Fruit fly (Drosophila melanogaster) whole organism, embryonic: ENCODE results near the gene CG17239.

ENCODE experiments used
- Blimp-1 ChIP-seq: fragments of 200-800 bp; sonication (Bioruptor generic); optimal IDR thresholded peaks from 3 replicates; lab custom pipeline; 2018; ENCODE audit warnings: missing biosample characterization, missing genetic modification characterization, mild to moderate bottlenecking, moderate library complexity, missing genetic modification reagents
- CG10209 ChIP-seq: fragments of 200-800 bp; sonication (Bioruptor generic); optimal IDR thresholded peaks from 3 replicates; lab custom pipeline; 2017; ENCODE audit warnings: missing biosample characterization, mild to moderate bottlenecking, missing genetic modification characterization, missing genetic modification reagents
- CG10267 ChIP-seq: fragments of 200-800 bp; sonication (Bioruptor generic); optimal IDR thresholded peaks from 2 replicates; lab custom pipeline; 2018; ENCODE audit warnings: missing biosample characterization, mild to moderate bottlenecking, missing genetic modification characterization, moderate library complexity
- CG10462 ChIP-seq: fragments of 200-800 bp; sonication (Bioruptor generic); optimal IDR thresholded peaks from 2 replicates; lab custom pipeline; 2016; ENCODE audit warnings: missing biosample characterization, missing genetic modification characterization
- CG12071 ChIP-seq: fragments of 200-800 bp; sonication (Bioruptor generic); optimal IDR thresholded peaks from 3 replicates; lab custom pipeline; 2018; ENCODE audit warnings: missing biosample characterization, mild to moderate bottlenecking, missing genetic modification characterization
- CG12659 ChIP-seq: fragments of 200-800 bp; sonication (Bioruptor generic); optimal IDR thresholded peaks from 3 replicates; lab custom pipeline; 2017; ENCODE audit warnings: mild to moderate bottlenecking, missing biosample characterization, missing genetic modification reagents, missing genetic modification characterization
- CG13123 ChIP-seq: fragments of 200-800 bp; sonication (Bioruptor generic); optimal IDR thresholded peaks from 2 replicates; lab custom pipeline; 2016; ENCODE audit warnings: missing biosample characterization, missing genetic modification characterization
- CG15073 ChIP-seq: fragments of 200-800 bp; sonication (Bioruptor generic); optimal IDR thresholded peaks from 2 replicates; lab custom pipeline; 2016; ENCODE audit warnings: missing biosample characterization, missing genetic modification characterization
- CG15269 ChIP-seq: fragments of 200-800 bp; sonication (Bioruptor generic); optimal IDR thresholded peaks from 2 replicates; lab custom pipeline; 2018; ENCODE audit warnings: missing biosample characterization, mild to moderate bottlenecking, missing genetic modification characterization, moderate library complexity
- CG15601 ChIP-seq: fragments of 200-800 bp; sonication (Bioruptor generic); optimal IDR thresholded peaks from 3 replicates; lab custom pipeline; 2019; ENCODE audit warnings: missing biosample characterization, mild to moderate bottlenecking, missing genetic modification characterization, moderate library complexity
- CG16863 ChIP-seq: fragments of 200-800 bp; sonication (Bioruptor generic); optimal IDR thresholded peaks from 3 replicates; lab custom pipeline; 2016; ENCODE audit warnings: missing biosample characterization, missing genetic modification characterization
- CG17385 ChIP-seq: fragments of 200-800 bp; sonication (Bioruptor generic); optimal IDR thresholded peaks from 3 replicates; lab custom pipeline; 2018; ENCODE audit warnings: missing biosample characterization, mild to moderate bottlenecking, missing genetic modification characterization
- CG30020 ChIP-seq: fragments of 200-800 bp; optimal IDR thresholded peaks from 2 replicates; lab custom pipeline; 2019; ENCODE audit warnings: missing biosample characterization, mild to moderate bottlenecking, missing genetic modification characterization, moderate library complexity
- CG32767 ChIP-seq: fragments of 200-800 bp; sonication (Bioruptor generic); IDR thresholded peaks from 2 replicates; pipeline ENCODE4 v1.3.6; 2022; ENCODE audit warnings: missing biosample characterization, missing genetic modification characterization
- CG33557 ChIP-seq: fragments of 200-800 bp; sonication (Bioruptor generic); optimal IDR thresholded peaks from 2 replicates; lab custom pipeline; 2019; ENCODE audit warnings: missing biosample characterization, mild to moderate bottlenecking, missing genetic modification characterization, moderate library complexity
- CG3995 ChIP-seq: fragments of 200-800 bp; sonication (Bioruptor generic); optimal IDR thresholded peaks from 3 replicates; lab custom pipeline; 2016; ENCODE audit warnings: missing biosample characterization, missing genetic modification characterization
- CG4328 ChIP-seq: fragments of 200-800 bp; sonication (Bioruptor generic); optimal IDR thresholded peaks from 3 replicates; lab custom pipeline; 2017; ENCODE audit warnings: missing biosample characterization, missing genetic modification reagents, missing genetic modification characterization
- CG4707 ChIP-seq: fragments of 200-800 bp; sonication (Bioruptor generic); optimal IDR thresholded peaks from 2 replicates; lab custom pipeline; 2018; ENCODE audit warnings: missing biosample characterization, mild to moderate bottlenecking, missing genetic modification characterization, moderate library complexity
- CG4820 ChIP-seq: fragments of 200-800 bp; sonication (Bioruptor generic); optimal IDR thresholded peaks from 3 replicates; lab custom pipeline; 2016; ENCODE audit warnings: missing biosample characterization, missing genetic modification characterization
- CG7745 ChIP-seq: fragments of 200-800 bp; sonication (Bioruptor generic); optimal IDR thresholded peaks from 2 replicates; lab custom pipeline; 2018; ENCODE audit warnings: missing biosample characterization, mild to moderate bottlenecking, missing genetic modification characterization, moderate library complexity
- CG8944 ChIP-seq: fragments of 200-800 bp; sonication (Bioruptor generic); optimal IDR thresholded peaks from 3 replicates; lab custom pipeline; 2016; ENCODE audit warnings: missing biosample characterization, missing genetic modification characterization
- CG9932 ChIP-seq: fragments of 200-800 bp; sonication (Bioruptor generic); IDR thresholded peaks from 2 replicates; pipeline ENCODE4 v1.3.6; 2022; ENCODE audit warnings: missing biosample characterization, missing genetic modification characterization
- CHES-1-like ChIP-seq: fragments of 200-800 bp; sonication (Bioruptor generic); optimal IDR thresholded peaks from 2 replicates; lab custom pipeline; 2016; ENCODE audit warnings: missing biosample characterization, missing genetic modification characterization
- Doc2 ChIP-seq: fragments of 200-800 bp; sonication (Bioruptor generic); IDR thresholded peaks from 2 replicates; pipeline ENCODE4 v1.3.6; 2022; ENCODE audit warnings: missing biosample characterization, missing genetic modification characterization
- GATAe ChIP-seq: fragments of 200-800 bp; sonication (Bioruptor generic); conservative IDR thresholded peaks from 2 replicates; pipeline ENCODE4 v1.3.6; 2022; ENCODE audit warnings: missing biosample characterization, missing genetic modification characterization
- HmgZ ChIP-seq: fragments of 200-800 bp; sonication (Bioruptor generic); optimal IDR thresholded peaks from 2 replicates; lab custom pipeline; 2018; ENCODE audit warnings: missing biosample characterization, mild to moderate bottlenecking, missing genetic modification characterization
- Hr51 ChIP-seq, 2 experiments: fragments of 200-800 bp; sonication (Bioruptor generic); optimal IDR thresholded peaks; 2 replicates in 1 of 2; 3 replicates in 1 of 2; lab custom pipeline; 2016 to 2018; ENCODE audit warnings: missing biosample characterization in 2 of 2, missing genetic modification characterization in 2 of 2, mild to moderate bottlenecking in 1 of 2, moderate library complexity in 1 of 2
- MESR4 ChIP-seq: fragments of 200-800 bp; sonication (Bioruptor generic); optimal IDR thresholded peaks from 2 replicates; lab custom pipeline; 2018; ENCODE audit warnings: missing biosample characterization, mild to moderate bottlenecking, missing genetic modification characterization, moderate library complexity
- Sox102F ChIP-seq: fragments of 200-800 bp; sonication (Bioruptor generic); optimal IDR thresholded peaks from 2 replicates; lab custom pipeline; 2018; ENCODE audit warnings: missing biosample characterization, mild to moderate bottlenecking, missing genetic modification characterization, moderate library complexity
- ase ChIP-seq: fragments of 200-800 bp; sonication (Bioruptor generic); IDR thresholded peaks from 3 replicates; pipeline ENCODE4 v1.3.6; 2022; ENCODE audit warnings: missing biosample characterization, missing genetic modification characterization
- ato ChIP-seq: fragments of 200-800 bp; sonication (Bioruptor generic); IDR thresholded peaks from 2 replicates; pipeline ENCODE4 v1.3.6; 2022; ENCODE audit warnings: missing biosample characterization, missing genetic modification characterization; ENCODE audit not compliant: partially characterized antibody
- az2 ChIP-seq: fragments of 200-800 bp; sonication (Bioruptor generic); optimal IDR thresholded peaks from 3 replicates; lab custom pipeline; 2016; ENCODE audit warnings: missing biosample characterization, missing genetic modification characterization
- crc ChIP-seq: fragments of 200-800 bp; sonication (Bioruptor generic); optimal IDR thresholded peaks from 2 replicates; lab custom pipeline; 2016; ENCODE audit warnings: missing biosample characterization, missing genetic modification characterization
- ewg ChIP-seq: fragments of 200-800 bp; sonication (Bioruptor generic); optimal IDR thresholded peaks from 3 replicates; lab custom pipeline; 2017; ENCODE audit warnings: mild to moderate bottlenecking, missing biosample characterization, missing genetic modification reagents, missing genetic modification characterization
- hbn ChIP-seq: fragments of 200-800 bp; sonication (Bioruptor generic); IDR thresholded peaks from 2 replicates; pipeline ENCODE4 v1.3.6; 2022; ENCODE audit warnings: missing biosample characterization, missing genetic modification characterization; ENCODE audit not compliant: partially characterized antibody
- hth ChIP-seq: fragments of >200 bp; optimal IDR thresholded peaks from 2 replicates; lab custom pipeline; 2017; ENCODE audit warnings: inconsistent platforms
- mld ChIP-seq: fragments of 200-800 bp; sonication (Bioruptor generic); IDR thresholded peaks from 3 replicates; pipeline ENCODE4 v1.3.6; 2022; ENCODE audit warnings: missing biosample characterization, missing genetic modification characterization; ENCODE audit not compliant: partially characterized antibody
- nmo ChIP-seq: fragments of 200-800 bp; sonication (Bioruptor generic); optimal IDR thresholded peaks from 2 replicates; lab custom pipeline; 2018; ENCODE audit warnings: missing biosample characterization, mild to moderate bottlenecking, missing genetic modification characterization, moderate library complexity
- odd ChIP-seq: fragments of 200-800 bp; sonication (Bioruptor generic); optimal IDR thresholded peaks from 2 replicates; lab custom pipeline; 2017; ENCODE audit warnings: missing biosample characterization, mild to moderate bottlenecking, missing genetic modification characterization
- otp ChIP-seq: fragments of 200-800 bp; sonication (Bioruptor generic); IDR thresholded peaks from 3 replicates; pipeline ENCODE4, ENCODE4 v1.3.6; 2022; ENCODE audit warnings: missing biosample characterization, missing genetic modification characterization
- pb ChIP-seq: fragments of 200-800 bp; sonication (Bioruptor generic); optimal IDR thresholded peaks from 3 replicates; lab custom pipeline; 2016; ENCODE audit warnings: missing biosample characterization, missing genetic modification characterization
- pzg ChIP-seq: fragments of 200-800 bp; sonication (Bioruptor generic); optimal IDR thresholded peaks from 3 replicates; lab custom pipeline; 2018; ENCODE audit warnings: missing biosample characterization, mild to moderate bottlenecking, missing genetic modification characterization, moderate library complexity
- run ChIP-seq: fragments of 200-800 bp; sonication (Bioruptor generic); optimal IDR thresholded peaks from 3 replicates; lab custom pipeline; 2018; ENCODE audit warnings: missing biosample characterization, mild to moderate bottlenecking, missing genetic modification characterization
- scrt ChIP-seq: fragments of 200-800 bp; sonication (Bioruptor generic); optimal IDR thresholded peaks from 2 replicates; lab custom pipeline; 2018; ENCODE audit warnings: missing biosample characterization, mild to moderate bottlenecking, missing genetic modification characterization, moderate library complexity
- tgo ChIP-seq: fragments of 200-800 bp; sonication (Bioruptor generic); IDR thresholded peaks from 3 replicates; pipeline ENCODE4 v1.3.6; 2022; ENCODE audit warnings: missing biosample characterization, missing genetic modification characterization
- ttk ChIP-seq: fragments of 200-800 bp; sonication (Bioruptor generic); IDR thresholded peaks from 2 replicates; pipeline ENCODE4 v2.1.2; 2022; ENCODE audit warnings: missing biosample characterization, missing genetic modification characterization
- usp ChIP-seq: fragments of >200 bp; optimal IDR thresholded peaks from 2 replicates; lab custom pipeline; 2017; ENCODE audit warnings: missing biosample characterization, missing genetic modification characterization
- wor ChIP-seq: fragments of 200-800 bp; sonication (Bioruptor generic); IDR thresholded peaks from 2 replicates; pipeline ENCODE4 v1.3.6; 2022; ENCODE audit warnings: missing biosample characterization, missing genetic modification characterization

Gene CG17239

dm6 chr2L:2226259-2227121 is 25.7 kb downstream of the CG17239 start, which contains the start of the genes CG15387 and sau (continued):
- TF ChIP-seq GATAe (GFP tag; lab: Robert Waterston, UW): no peak; the same call in 1 of the 2 replicates
- peak; percentile 64 for TF ChIP-seq wor
- TF ChIP-seq CG10209 (GFP tag; lab: Kevin White, UChicago): peak; percentile 86
- peak; percentile 80 for TF ChIP-seq ttk (GFP tag; lab: Robert Waterston, UW)
- TF ChIP-seq CG4328 (GFP tag; lab: Kevin White, UChicago): peak; percentile 88
- TF ChIP-seq CG4707: peak; percentile 52
- peak; percentile 85 for TF ChIP-seq CG13123 (GFP tag; lab: Kevin White, UChicago)
- TF ChIP-seq ato: peak; percentile 72
- TF ChIP-seq CG15073 (GFP tag; lab: Kevin White, UChicago): peak; percentile 49
- peak; percentile 84 for TF ChIP-seq az2 (GFP tag; lab: Kevin White, UChicago)
- TF ChIP-seq pzg (GFP tag; lab: Kevin White, UChicago): peak; percentile 71
- TF ChIP-seq CG30020 (tag; lab: Kevin White, UChicago): peak; percentile 80
- no peak for TF ChIP-seq usp (GFP tag; lab: Kevin White, UChicago)
- TF ChIP-seq scrt (GFP tag; lab: Kevin White, UChicago): peak; percentile 71
- peak; percentile 79 for TF ChIP-seq CG4820 (GFP tag; lab: Kevin White, UChicago)
- TF ChIP-seq otp (GFP tag; lab: Robert Waterston, UW): peak; percentile 78
- TF ChIP-seq mld (GFP tag; lab: Robert Waterston, UW): peak; percentile 90
- peak; percentile 80 for TF ChIP-seq CG3995
- peak; percentile 87 for TF ChIP-seq CG33557 (GFP tag; lab: Kevin White, UChicago)
- TF ChIP-seq Sox102F (GFP tag; lab: Kevin White, UChicago): peak; percentile 86
- TF ChIP-seq hbn (GFP tag; lab: Robert Waterston, UW): peak; percentile 93
- TF ChIP-seq ewg (GFP tag; lab: Kevin White, UChicago): peak; percentile 84
- peak; percentile 86 for TF ChIP-seq tgo
- TF ChIP-seq crc (GFP tag; lab: Kevin White, UChicago): peak; percentile 88
- TF ChIP-seq ase (GFP tag; lab: Robert Waterston, UW): peak; percentile 68; the same call in 2 of the 3 replicates
- peak; percentile 99 for TF ChIP-seq CG10267 (tag; lab: Kevin White, UChicago)
- peak; percentile 93 for TF ChIP-seq CG8944
- TF ChIP-seq CG12659 (GFP tag; lab: Kevin White, UChicago): peak; percentile 90
- peak; percentile 42 for TF ChIP-seq MESR4 (GFP tag; lab: Kevin White, UChicago)
- peak; percentile 85 for TF ChIP-seq CG15269
- TF ChIP-seq CG10462: peak; percentile 73
- TF ChIP-seq CG17385 (GFP tag; lab: Kevin White, UChicago): peak; percentile 79
- TF ChIP-seq CHES-1-like (GFP tag; lab: Kevin White, UChicago): peak; percentile 90
- TF ChIP-seq pb (GFP tag; lab: Kevin White, UChicago): peak; percentile 86
- TF ChIP-seq hth (lab: Kevin White, UChicago): no peak
- TF ChIP-seq CG32767 (GFP tag; lab: Robert Waterston, UW): peak; percentile 85
- TF ChIP-seq odd (GFP tag; lab: Kevin White, UChicago): peak; percentile 71
- TF ChIP-seq run (tag; lab: Kevin White, UChicago): peak; percentile 8
- peak; percentile 91 for TF ChIP-seq CG9932 (GFP tag; lab: Robert Waterston, UW)
- peak; percentile 80 for TF ChIP-seq Blimp-1 (GFP tag; lab: Kevin White, UChicago)
- peak; percentile 93 for TF ChIP-seq HmgZ (tag; lab: Kevin White, UChicago)
- TF ChIP-seq Hr51 (GFP tag; optimal IDR thresholded peaks at IDR 0.05; lab: Kevin White, UChicago): peak; percentile 84 to 85
- TF ChIP-seq CG7745 (tag; lab: Kevin White, UChicago): no peak
- TF ChIP-seq nmo (GFP tag; lab: Kevin White, UChicago): peak; percentile 91
- TF ChIP-seq Doc2 (GFP tag; lab: Robert Waterston, UW): no peak
- peak; percentile 75 for TF ChIP-seq CG12071 (GFP tag; lab: Kevin White, UChicago)
- TF ChIP-seq CG16863 (GFP tag; lab: Kevin White, UChicago): peak; percentile 92
- peak; percentile 72 for TF ChIP-seq CG15601 (tag; lab: Kevin White, UChicago)
